Worm (Caenorhabditis elegans) whole organism, young adult: ENCODE data around the gene bli-6.

ENCODE experiments used
- K12H6.12 ChIP-seq: fragments of 200-800 bp; sonication (Bioruptor generic); optimal IDR thresholded peaks from 2 replicates; lab custom pipeline; 2018; ENCODE audit warnings: mild to moderate bottlenecking, missing genetic modification characterization, missing compliant biosample characterization
- ceh-40 ChIP-seq: fragments of 200-800 bp; sonication (Bioruptor generic); IDR thresholded peaks from 2 replicates; pipeline ENCODE4 v1.3.6; 2022; ENCODE audit warnings: missing genetic modification characterization, missing compliant biosample characterization
- hlh-26 ChIP-seq: fragments of 200-800 bp; sonication (Bioruptor generic); conservative IDR thresholded peaks from 2 replicates; pipeline ENCODE4 v1.3.6; 2022; ENCODE audit warnings: missing genetic modification reagents, missing genetic modification characterization, missing compliant biosample characterization
- mes-4 ChIP-seq: sonication (generic microtip); optimal IDR thresholded peaks from 2 replicates; lab custom pipeline; 2016; ENCODE audit warnings: missing genotype, missing genetic modification characterization, missing compliant biosample characterization
- unc-130 ChIP-seq: sonication (generic microtip); optimal IDR thresholded peaks from 2 replicates; lab custom pipeline; 2016; ENCODE audit warnings: missing genetic modification reagents, missing genetic modification characterization, missing compliant biosample characterization

DNA sequence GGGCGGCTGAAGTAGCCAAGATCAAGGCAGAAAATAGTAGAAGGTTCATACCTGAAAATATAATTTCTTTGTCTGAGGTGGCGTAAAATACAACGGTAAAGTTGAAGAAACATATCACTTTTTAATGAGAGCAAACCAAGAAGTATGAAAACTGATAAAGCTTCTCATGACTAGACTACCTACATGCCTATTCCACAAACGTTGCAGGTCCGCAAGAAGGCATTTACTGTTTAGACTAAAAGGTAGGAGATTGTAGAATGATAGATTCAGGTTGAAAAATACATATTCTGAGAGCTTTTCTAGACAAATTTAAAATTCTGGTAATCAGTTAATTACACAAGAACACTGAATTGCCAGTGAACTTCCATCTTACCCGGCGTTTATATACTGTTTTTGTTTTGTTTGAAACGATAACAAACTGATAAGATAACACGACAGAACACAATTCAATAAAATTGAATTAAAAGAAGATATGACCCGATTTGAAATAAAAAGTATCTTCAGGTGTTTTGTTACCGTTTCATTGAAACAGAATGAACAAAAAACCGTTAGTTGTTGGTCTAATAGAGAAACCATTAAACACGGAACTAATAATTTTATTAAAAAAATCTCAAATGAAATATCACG, 49.3 kb downstream of the bli-6 start, which contains the start of gene acp-6:
- TF ChIP-seq unc-130 (no peak), ceh-40 (GFP tag; lab: Robert Waterston, UW) (no peak), mes-4 (no peak), K12H6.12 (tag; lab: Kevin White, UChicago) (no peak), hlh-26 (GFP tag; lab: Robert Waterston, UW) (no peak)
